Worm (Caenorhabditis elegans): ENCODE measurements around the gene tag-191.

ce11 chrV:14503065-14503464 is 33.1 kb downstream of the tag-191 start:
- TF ChIP-seq pqm-1 (tag; optimal IDR thresholded peaks at IDR 0.05), result no peak
- TF ChIP-seq pha-4 (tag; optimal IDR thresholded peaks at IDR 0.05), result no peak
- no peak for TF ChIP-seq che-1 (tag; optimal IDR thresholded peaks at IDR 0.05)
- TF ChIP-seq F13H6.1 (tag; optimal IDR thresholded peaks at IDR 0.05), result no peak
- no peak for TF ChIP-seq pax-1 (tag; optimal IDR thresholded peaks at IDR 0.05)
- no peak for TF ChIP-seq fkh-10 (GFP tag; optimal IDR thresholded peaks at IDR 0.05)
- TF ChIP-seq ama-1 (optimal IDR thresholded peaks at IDR 0.05), result no peak
- TF ChIP-seq Y22D7AL.16 (tag; optimal IDR thresholded peaks at IDR 0.05), result no peak
- TF ChIP-seq lim-6 (tag; optimal IDR thresholded peaks at IDR 0.05), result no peak
- TF ChIP-seq tbx-2 (tag; optimal IDR thresholded peaks at IDR 0.05), result no peak
- no peak for TF ChIP-seq fax-1 (tag; optimal IDR thresholded peaks at IDR 0.05)
- TF ChIP-seq ceh-30 (tag; optimal IDR thresholded peaks at IDR 0.05), result no peak
